Fruit fly (Drosophila melanogaster): ENCODE data around the gene CG13042.

Gene CG13042

DNA sequence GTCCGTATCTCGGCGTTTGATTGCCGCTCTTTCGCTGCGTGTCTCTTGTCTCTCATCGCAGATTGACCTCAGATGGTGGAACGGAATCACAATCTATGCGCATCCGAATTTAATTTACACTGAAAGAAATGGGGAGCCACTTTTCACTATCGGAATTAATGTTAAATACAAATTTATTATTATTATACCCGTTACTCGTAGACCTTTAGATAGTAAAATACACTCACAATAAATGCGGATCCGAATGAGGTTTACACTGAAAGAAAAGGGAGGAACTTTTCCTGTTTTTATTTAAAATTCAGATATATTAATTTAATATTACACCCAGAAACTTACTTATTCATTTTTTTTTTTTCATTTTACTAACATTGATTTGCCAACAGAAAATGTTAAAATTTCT is 19.2 kb downstream of the CG13042 start (continued):
- TF ChIP-seq E2f2 (GFP tag; IDR thresholded peaks at IDR 0.05) (peak; percentile 22; the same call in 1 of the 2 replicates), psq (GFP tag; optimal IDR thresholded peaks at IDR 0.05) (no peak), ranshi (GFP tag; IDR thresholded peaks at IDR 0.05) (0 out of 2 replicates have a peak, but pooled peaks have one; percentile 28), CG7839 (tag; optimal IDR thresholded peaks at IDR 0.05) (peak; percentile 39), CG6683 (GFP tag; optimal IDR thresholded peaks at IDR 0.05) (no peak), CG30403 (GFP tag; optimal IDR thresholded peaks at IDR 0.05) (peak; percentile 48), CG10979 (tag; optimal IDR thresholded peaks at IDR 0.05) (no peak), Meics (GFP tag; optimal IDR thresholded peaks at IDR 0.05) (peak; percentile 39), CG13424 (tag; optimal IDR thresholded peaks at IDR 0.05) (peak; percentile 41), gsb (GFP tag; IDR thresholded peaks at IDR 0.05) (no peak), p53 (GFP tag; optimal IDR thresholded peaks at IDR 0.05) (no peak), CG7357 (GFP tag; IDR thresholded peaks at IDR 0.05) (0 out of 3 replicates have a peak, but pooled peaks have one; percentile 21), pan (optimal IDR thresholded peaks at IDR 0.05) (no peak), pan (GFP tag; optimal IDR thresholded peaks at IDR 0.05 in 1 of 2, IDR thresholded peaks at IDR 0.05 in 1 of 2) (peak in 1 of 2 experiments; percentile 37), Aef1 (GFP tag; IDR thresholded peaks at IDR 0.05) (0 out of 3 replicates have a peak, but pooled peaks have one; percentile 16), Opbp (GFP tag; IDR thresholded peaks at IDR 0.05; ENCODE audit: partially characterized antibody) (no peak), ase (GFP tag; IDR thresholded peaks at IDR 0.05) (peak; percentile 47; the same call in 1 of the 3 replicates), CG11695 (GFP tag; IDR thresholded peaks at IDR 0.05) (0 out of 3 replicates have a peak, but pooled peaks have one; percentile 27), run (tag; optimal IDR thresholded peaks at IDR 0.05) (no peak), fd3F (GFP tag; optimal IDR thresholded peaks at IDR 0.05) (peak; percentile 36), CG17328 (GFP tag; IDR thresholded peaks at IDR 0.05) (peak; percentile 44; the same call in 1 of the 2 replicates), croc (GFP tag; conservative IDR thresholded peaks at IDR 0.05) (no peak), CG34422 (GFP tag; IDR thresholded peaks at IDR 0.05) (peak; percentile 50; the same call in 1 of the 3 replicates), dmrt99B (tag; optimal IDR thresholded peaks at IDR 0.05) (peak; percentile 43), CG1647 (GFP tag; optimal IDR thresholded peaks at IDR 0.05) (no peak), sisA (GFP tag; IDR thresholded peaks at IDR 0.05) (peak; percentile 15; the same call in 1 of the 2 replicates), Ravus (GFP tag; IDR thresholded peaks at IDR 0.05) (no peak), Hr51 (GFP tag; optimal IDR thresholded peaks at IDR 0.05) (peak in 1 of 2 experiments; percentile 69), onecut (GFP tag; IDR thresholded peaks at IDR 0.05) (0 out of 2 replicates have a peak, but pooled peaks have one; percentile 7), CG14441 (GFP tag; IDR thresholded peaks at IDR 0.05) (peak; percentile 33; the same call in 1 of the 2 replicates), E2f1 (GFP tag; IDR thresholded peaks at IDR 0.05) (peak; percentile 33; the same call in 1 of the 2 replicates), CG4424 (GFP tag; optimal IDR thresholded peaks at IDR 0.05) (peak; percentile 38), CG15269 (tag; optimal IDR thresholded peaks at IDR 0.05) (peak; percentile 67), slbo (GFP tag; IDR thresholded peaks at IDR 0.05) (peak; percentile 22; the same call in 1 of the 2 replicates), stc (GFP tag; IDR thresholded peaks at IDR 0.05) (0 out of 2 replicates have a peak, but pooled peaks have one; percentile 26), so (GFP tag; IDR thresholded peaks at IDR 0.05) (peak; percentile 58; the same call in 2 of the 3 replicates), CG1603 (tag; optimal IDR thresholded peaks at IDR 0.05) (no peak), Stat92E (GFP tag; optimal IDR thresholded peaks at IDR 0.05) (no peak), tio (GFP tag; optimal IDR thresholded peaks at IDR 0.05) (peak; percentile 5)

DNA sequence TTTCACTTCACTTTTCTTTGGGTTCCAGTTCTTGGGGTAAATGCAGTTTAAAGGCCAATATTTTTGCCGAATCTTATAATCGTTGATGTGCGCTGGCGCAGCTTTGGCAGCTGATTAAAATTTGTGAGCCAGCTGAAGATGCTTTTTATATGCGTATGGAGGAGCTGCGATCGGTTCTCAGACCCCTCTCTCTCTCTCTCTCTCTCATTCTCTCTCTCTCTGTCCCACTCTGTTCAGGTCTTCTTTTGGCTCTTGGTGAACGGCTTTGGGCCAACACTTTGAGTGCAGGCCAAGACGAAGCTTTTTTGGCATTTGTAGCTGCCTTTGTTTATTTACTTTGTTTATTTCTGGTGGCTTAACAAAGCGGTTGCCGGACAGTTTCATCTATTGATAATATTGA is 20.0 kb downstream of the CG13042 start, which contains the start of gene CG13046:
TSS of gene CG13046 (minus strand) at position 101 of the 400 bp plus-strand sequence.
- TF ChIP-seq chinmo (GFP tag; IDR thresholded peaks at IDR 0.05; ENCODE audit: partially characterized antibody) (0 out of 4 replicates have a peak, but pooled peaks have one; percentile 18), Trl (optimal IDR thresholded peaks at IDR 0.05) (peak; percentile 8 to 42), Trl (GFP tag; optimal IDR thresholded peaks at IDR 0.05) (no peak), Sry-δ (GFP tag; optimal IDR thresholded peaks at IDR 0.05) (no peak), bbx (GFP tag; IDR thresholded peaks at IDR 0.05; ENCODE audit: partially characterized antibody) (no peak), MESR4 (GFP tag; optimal IDR thresholded peaks at IDR 0.05) (no peak), CG10431 (GFP tag; optimal IDR thresholded peaks at IDR 0.05) (no peak), CG7786 (GFP tag; optimal IDR thresholded peaks at IDR 0.05) (no peak)
